Worm (Caenorhabditis elegans) whole organism, L4 larva: Measurements from ENCODE around the gene R08C7.11.

Source experiments
- F10B5.3 ChIP-seq: sonication (generic microtip); optimal IDR thresholded peaks from 2 replicates; lab custom pipeline; 2016; ENCODE audit warnings: mild to moderate bottlenecking, missing genetic modification characterization, missing compliant biosample characterization
- F37D6.2 ChIP-seq: sonication (generic microtip); optimal IDR thresholded peaks from 2 replicates; lab custom pipeline; 2016; ENCODE audit warnings: mild to moderate bottlenecking, missing genetic modification characterization, missing compliant biosample characterization
- F44E2.7 ChIP-seq: fragments of 200-800 bp; sonication (Bioruptor generic); IDR thresholded peaks from 2 replicates; pipeline ENCODE4 v2.1.2; 2022; ENCODE audit warnings: missing genetic modification characterization, missing compliant biosample characterization
- T20F7.1 ChIP-seq: fragments of 200-800 bp; sonication (Bioruptor generic); optimal IDR thresholded peaks from 2 replicates; lab custom pipeline; 2018; ENCODE audit warnings: mild to moderate bottlenecking, missing genetic modification characterization, missing compliant biosample characterization
- Y105C5A.15 ChIP-seq: fragments of 200-800 bp; sonication (Bioruptor generic); IDR thresholded peaks from 2 replicates; pipeline ENCODE4 v1.3.6; 2022; ENCODE audit warnings: missing genetic modification characterization, missing compliant biosample characterization
- Y5F2A.4 ChIP-seq: fragments of 200-800 bp; sonication (Bioruptor generic); optimal IDR thresholded peaks from 2 replicates; lab custom pipeline; 2018; ENCODE audit warnings: mild to moderate bottlenecking, missing genetic modification characterization, missing compliant biosample characterization
- ZK337.2 ChIP-seq: fragments of 200-800 bp; sonication (Bioruptor generic); IDR thresholded peaks from 2 replicates; pipeline ENCODE4 v1.3.6; 2022; ENCODE audit warnings: missing genetic modification reagents, missing genetic modification characterization, missing compliant biosample characterization
- ZK546.5 ChIP-seq, 2 experiments: sonication (generic microtip); optimal IDR thresholded peaks; 2 replicates each; lab custom pipeline; 2017; ENCODE audit warnings: missing biosample characterization in 2 of 2, missing genetic modification characterization in 2 of 2
- ama-1 ChIP-seq: fragments of 150-350 bp; optimal IDR thresholded peaks from 2 replicates; lab custom pipeline; 2014; ENCODE audit warnings: inconsistent platforms, mixed read lengths
- attf-4 ChIP-seq: sonication (generic microtip); optimal IDR thresholded peaks from 3 replicates; lab custom pipeline; 2017; ENCODE audit warnings: missing biosample characterization, missing genetic modification characterization
- ceh-28 ChIP-seq: fragments of 150-350 bp; optimal IDR thresholded peaks from 2 replicates; lab custom pipeline; 2014; ENCODE audit warnings: missing biosample characterization, missing genetic modification reagents, missing genetic modification characterization
- ceh-62 ChIP-seq: sonication (generic microtip); optimal IDR thresholded peaks from 2 replicates; lab custom pipeline; 2017; ENCODE audit warnings: missing biosample characterization, missing genetic modification characterization
- cey-2 ChIP-seq: sonication (generic microtip); optimal IDR thresholded peaks from 3 replicates; lab custom pipeline; 2017; ENCODE audit warnings: missing genetic modification characterization, mild to moderate bottlenecking, missing compliant biosample characterization, antibody characterized with exemption, borderline replicate concordance; ENCODE audit not compliant: insufficient read depth
- ctbp-1 ChIP-seq: fragments of 200-800 bp; sonication (Bioruptor generic); IDR thresholded peaks from 2 replicates; pipeline ENCODE4 v1.3.6; 2022; ENCODE audit warnings: missing genetic modification reagents, missing genetic modification characterization, missing compliant biosample characterization
- daf-12 ChIP-seq: fragments of 150-350 bp; optimal IDR thresholded peaks from 2 replicates; lab custom pipeline; 2014; ENCODE audit warnings: missing biosample characterization, missing genetic modification reagents, missing genetic modification characterization
- dmd-6 ChIP-seq: fragments of 200-800 bp; sonication (Bioruptor generic); IDR thresholded peaks from 2 replicates; pipeline ENCODE4 v1.3.6; 2022; ENCODE audit warnings: missing genetic modification reagents, missing genetic modification characterization, missing compliant biosample characterization
- dve-1 ChIP-seq: sonication (generic microtip); optimal IDR thresholded peaks from 2 replicates; lab custom pipeline; 2017; ENCODE audit warnings: antibody characterized with exemption, mild to moderate bottlenecking, missing genetic modification characterization, missing compliant biosample characterization; ENCODE audit not compliant: insufficient read depth
- gei-8 ChIP-seq: fragments of 200-800 bp; sonication (Bioruptor generic); optimal IDR thresholded peaks from 2 replicates; lab custom pipeline; 2018; ENCODE audit warnings: mild to moderate bottlenecking, missing genetic modification characterization, missing compliant biosample characterization
- hlh-11 ChIP-seq: fragments of 200-800 bp; sonication (Bioruptor generic); optimal IDR thresholded peaks from 2 replicates; lab custom pipeline; 2018; ENCODE audit warnings: mild to moderate bottlenecking, missing genetic modification characterization, missing compliant biosample characterization
- hlh-30 ChIP-seq: sonication (generic microtip); optimal IDR thresholded peaks from 2 replicates; lab custom pipeline; 2017; ENCODE audit warnings: antibody characterized with exemption, mild to moderate bottlenecking, missing genetic modification characterization, missing compliant biosample characterization; ENCODE audit not compliant: insufficient read depth
- hmg-1.1 ChIP-seq: fragments of 200-800 bp; sonication (Bioruptor generic); IDR thresholded peaks from 2 replicates; pipeline ENCODE4 v1.3.6; 2022; ENCODE audit warnings: missing genetic modification reagents, missing genetic modification characterization, missing compliant biosample characterization
- jun-1 ChIP-seq: fragments of 150-350 bp; optimal IDR thresholded peaks from 2 replicates; lab custom pipeline; 2014; ENCODE audit warnings: missing biosample characterization, missing genetic modification reagents, missing genetic modification characterization
- lim-7 ChIP-seq: fragments of 200-800 bp; sonication (Bioruptor generic); IDR thresholded peaks from 2 replicates; pipeline ENCODE4 v1.3.6; 2022; ENCODE audit warnings: missing genetic modification characterization, missing compliant biosample characterization
- lin-1 ChIP-seq: fragments of 200-800 bp; sonication (Bioruptor generic); IDR thresholded peaks from 2 replicates; pipeline ENCODE4 v1.3.6; 2022; ENCODE audit warnings: missing genetic modification reagents, missing genetic modification characterization, missing compliant biosample characterization
- lsy-2 ChIP-seq, 2 experiments: fragments of 150-350 bp in 1 of 2; sonication (generic microtip) in 1 of 2; optimal IDR thresholded peaks; 2 replicates each; lab custom pipeline; 2014 to 2017; ENCODE audit warnings: missing biosample characterization in 2 of 2, missing genetic modification characterization in 2 of 2
- mes-2 ChIP-seq: sonication (generic microtip); optimal IDR thresholded peaks from 2 replicates; lab custom pipeline; 2016; ENCODE audit warnings: missing genotype, mild to moderate bottlenecking, missing genetic modification characterization, missing compliant biosample characterization; ENCODE audit not compliant: poor library complexity, severe bottlenecking
- mxl-3 ChIP-seq: fragments of 200-800 bp; sonication (Bioruptor generic); optimal IDR thresholded peaks from 2 replicates; lab custom pipeline; 2018; ENCODE audit warnings: mild to moderate bottlenecking, missing genetic modification characterization, missing compliant biosample characterization
- nhr-102 ChIP-seq: sonication (generic microtip); optimal IDR thresholded peaks from 2 replicates; lab custom pipeline; 2016; ENCODE audit warnings: mild to moderate bottlenecking, missing genetic modification characterization, moderate library complexity, missing compliant biosample characterization
- nhr-237 ChIP-seq: sonication (generic microtip); optimal IDR thresholded peaks from 2 replicates; lab custom pipeline; 2017; ENCODE audit warnings: missing biosample characterization, missing genetic modification characterization
- nhr-25 ChIP-seq: sonication (generic microtip); optimal IDR thresholded peaks from 2 replicates; lab custom pipeline; 2017; ENCODE audit warnings: missing genetic modification characterization, mild to moderate bottlenecking, missing compliant biosample characterization, antibody characterized with exemption, moderate library complexity, borderline replicate concordance; ENCODE audit not compliant: insufficient read depth
- nhr-28 ChIP-seq: fragments of 150-350 bp; optimal IDR thresholded peaks from 2 replicates; lab custom pipeline; 2014; ENCODE audit warnings: missing biosample characterization, missing genetic modification characterization
- nhr-42 ChIP-seq: fragments of 200-800 bp; sonication (Bioruptor generic); IDR thresholded peaks from 2 replicates; pipeline ENCODE4 v1.3.6; 2022; ENCODE audit warnings: missing genetic modification characterization, missing compliant biosample characterization
- nhr-48 ChIP-seq: sonication (generic microtip); optimal IDR thresholded peaks from 2 replicates; lab custom pipeline; 2016; ENCODE audit warnings: mild to moderate bottlenecking, missing genetic modification characterization, missing compliant biosample characterization
- pha-4 ChIP-seq, 2 experiments: fragments of 150-350 bp in 1 of 2; fragments of 200-800 bp in 1 of 2; sonication (Bioruptor generic) in 1 of 2; IDR thresholded peaks in 1 of 2; optimal IDR thresholded peaks in 1 of 2; 2 replicates each; pipeline versions ENCODE4 v1.3.6 to Lab custom; 2014 to 2022; ENCODE audit warnings: missing genetic modification characterization in 2 of 2, missing genetic modification reagents in 2 of 2, missing biosample characterization in 1 of 2, missing compliant biosample characterization in 1 of 2
- php-3 ChIP-seq: fragments of 200-800 bp; sonication (Bioruptor generic); IDR thresholded peaks from 2 replicates; pipeline ENCODE4 v1.3.6; 2022; ENCODE audit warnings: missing genetic modification reagents, missing genetic modification characterization, missing compliant biosample characterization
- pqm-1 ChIP-seq: sonication (generic microtip); optimal IDR thresholded peaks from 2 replicates; lab custom pipeline; 2017; ENCODE audit warnings: missing biosample characterization, missing genetic modification characterization
- saeg-2 ChIP-seq: fragments of 200-800 bp; sonication (Bioruptor generic); IDR thresholded peaks from 2 replicates; pipeline ENCODE4 v1.3.6; 2022; ENCODE audit warnings: missing genetic modification reagents, missing genetic modification characterization, missing compliant biosample characterization
- sdz-12 ChIP-seq: fragments of 200-800 bp; sonication (Bioruptor generic); optimal IDR thresholded peaks from 2 replicates; lab custom pipeline; 2018; ENCODE audit warnings: mild to moderate bottlenecking, missing genetic modification characterization, missing compliant biosample characterization
- set-16 ChIP-seq: fragments of 200-800 bp; sonication (Bioruptor generic); IDR thresholded peaks from 2 replicates; pipeline ENCODE4 v1.3.6; 2022; ENCODE audit warnings: missing genetic modification reagents, missing genetic modification characterization, missing compliant biosample characterization
- snpc-4 ChIP-seq: fragments of 150-350 bp; optimal IDR thresholded peaks from 2 replicates; lab custom pipeline; 2014; ENCODE audit warnings: missing biosample characterization, missing genetic modification characterization
- spr-1 ChIP-seq: sonication (generic microtip); optimal IDR thresholded peaks from 2 replicates; lab custom pipeline; 2016; ENCODE audit warnings: mild to moderate bottlenecking, missing genetic modification characterization, missing compliant biosample characterization
- spr-3 ChIP-seq: fragments of 200-800 bp; sonication (Bioruptor generic); optimal IDR thresholded peaks from 2 replicates; lab custom pipeline; 2018; ENCODE audit warnings: mild to moderate bottlenecking, missing genetic modification characterization, missing compliant biosample characterization
- unc-130 ChIP-seq: sonication (generic microtip); optimal IDR thresholded peaks from 2 replicates; lab custom pipeline; 2016; ENCODE audit warnings: missing genetic modification reagents, missing genetic modification characterization, missing compliant biosample characterization
- unc-62 ChIP-seq, 3 experiments: fragments of 150-350 bp in 1 of 3; sonication (generic microtip); optimal IDR thresholded peaks in 2 of 3; peaks in 1 of 3; 1 replicate in 1 of 3; 2 replicates in 2 of 3; lab custom pipeline; 2014 to 2017; ENCODE audit warnings: missing biosample characterization in 3 of 3, missing genetic modification characterization in 3 of 3, missing genetic modification reagents in 3 of 3, missing genotype in 1 of 3
- vab-7 ChIP-seq: fragments of 200-800 bp; sonication (Bioruptor generic); IDR thresholded peaks from 2 replicates; pipeline ENCODE4 v1.3.6; 2022; ENCODE audit warnings: missing genetic modification reagents, missing genetic modification characterization, missing compliant biosample characterization
- zip-2 ChIP-seq: fragments of 150-350 bp; optimal IDR thresholded peaks from 2 replicates; lab custom pipeline; 2014; ENCODE audit warnings: missing biosample characterization, missing genetic modification characterization

R08C7.11 gene

DNA sequence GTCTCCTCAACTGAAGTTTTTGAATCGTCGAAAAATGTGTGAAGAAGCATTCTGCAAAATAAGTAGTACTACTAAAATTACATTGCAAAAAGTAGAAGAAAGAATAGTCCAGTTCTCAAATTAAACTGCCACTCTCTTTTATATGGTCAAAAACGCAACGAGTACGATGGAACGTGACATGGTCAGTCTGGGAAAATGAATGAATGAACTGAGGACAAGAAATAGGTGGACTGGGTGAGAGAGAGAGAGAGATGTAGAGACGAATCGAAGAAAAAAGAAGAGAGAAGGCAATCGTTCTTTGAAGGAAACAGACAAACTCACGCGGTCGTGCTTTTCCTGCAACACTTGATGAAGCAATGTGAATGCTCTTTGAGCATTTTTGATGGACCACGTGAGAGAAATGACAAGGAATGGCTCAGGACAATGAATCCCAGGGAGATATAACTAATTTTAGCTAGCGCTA, 22.3 kb upstream of the R08C7.11 start, which contains the start of gene M01H9.3 (continued):
- TF ChIP-seq daf-12 (tag; lab: Kevin White, UChicago) (no peak), unc-130 (GFP tag; lab: Kevin White, UChicago) (no peak), mes-2 (tag; lab: Kevin White, UChicago) (peak; percentile 42), ZK337.2 (GFP tag; lab: Robert Waterston, UW) (no peak), attf-4 (no peak), nhr-42 (no peak), ceh-62 (tag; lab: Kevin White, UChicago) (no peak), F44E2.7 (GFP tag; lab: Robert Waterston, UW) (no peak), Y5F2A.4 (GFP tag; lab: Kevin White, UChicago) (no peak), nhr-48 (tag; lab: Kevin White, UChicago) (peak; percentile 66), spr-3 (GFP tag; lab: Kevin White, UChicago) (no peak), set-16 (GFP tag; lab: Robert Waterston, UW) (no peak), ZK546.5 (tag; optimal IDR thresholded peaks at IDR 0.05; lab: Kevin White, UChicago) (no peak), ceh-28 (tag; lab: Kevin White, UChicago) (no peak), F10B5.3 (no peak), nhr-28 (tag; lab: Kevin White, UChicago) (peak; percentile 74), hlh-11 (tag; lab: Kevin White, UChicago) (peak; percentile 87), saeg-2 (no peak), ctbp-1 (no peak), dmd-6 (GFP tag; lab: Robert Waterston, UW) (peak; percentile 87), lim-7 (GFP tag; lab: Robert Waterston, UW) (no peak), nhr-25 (tag; lab: Kevin White, UChicago) (peak; percentile 44)

DNA sequence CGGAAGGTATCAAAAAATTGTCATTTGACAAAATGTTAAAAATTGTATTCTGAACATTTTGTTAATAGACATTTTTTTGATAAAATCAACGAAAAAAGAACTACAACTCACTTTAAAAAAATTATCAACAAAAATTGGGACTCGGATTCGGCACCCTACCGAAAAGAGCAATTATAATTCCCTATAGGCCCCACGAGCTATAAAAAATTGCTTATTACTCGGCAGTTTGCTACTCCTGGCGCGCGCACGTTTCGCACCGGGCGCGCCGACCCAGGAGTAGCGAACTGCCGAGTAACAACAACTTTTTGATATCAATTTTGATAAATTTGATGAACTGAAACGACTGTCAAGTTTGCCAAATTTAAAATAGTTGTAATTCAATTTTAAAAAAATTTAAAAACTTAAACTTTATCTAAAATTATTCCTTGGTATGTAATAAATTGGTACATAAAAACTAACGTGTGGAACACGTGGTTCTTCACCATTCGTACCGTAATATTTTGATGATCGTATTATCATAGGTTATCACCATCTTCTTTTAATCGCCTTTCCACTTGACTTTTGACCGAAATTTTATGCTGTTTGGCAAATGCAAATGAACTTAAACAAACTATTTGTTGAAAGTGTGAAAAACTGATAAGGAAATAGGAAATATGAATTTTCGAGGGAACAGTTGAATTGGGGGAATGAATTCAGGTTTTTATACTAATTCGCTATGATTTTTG, 20.8 kb upstream of the R08C7.11 start:
- TF ChIP-seq lim-7 (GFP tag; lab: Robert Waterston, UW) (no peak), nhr-102 (tag; lab: Kevin White, UChicago) (no peak), saeg-2 (0 out of 2 replicates have a peak, but pooled peaks have one; percentile 6), F37D6.2 (tag; lab: Kevin White, UChicago) (no peak), ctbp-1 (no peak), pqm-1 (tag; lab: Kevin White, UChicago) (peak; percentile 24), spr-1 (no peak), gei-8 (GFP tag; lab: Kevin White, UChicago) (no peak), unc-62 (GFP tag; optimal IDR thresholded peaks at IDR 0.05 in 1 of 2; lab: Kevin White, UChicago) (no peak), unc-62 (tag; optimal IDR thresholded peaks at IDR 0.05; lab: Kevin White, UChicago) (no peak), ama-1 (peak; percentile 34), T20F7.1 (GFP tag; lab: Kevin White, UChicago) (no peak), hlh-30 (tag; lab: Kevin White, UChicago) (peak; percentile 47), lsy-2 (tag; optimal IDR thresholded peaks at IDR 0.05; lab: Kevin White, UChicago) (peak in 1 of 2 experiments; percentile 5), vab-7 (no peak), hmg-1.1 (no peak), cey-2 (no peak), sdz-12 (GFP tag; lab: Kevin White, UChicago) (no peak), nhr-237 (tag; lab: Kevin White, UChicago) (no peak), Y105C5A.15 (no peak), ZK337.2 (GFP tag; lab: Robert Waterston, UW) (no peak; the same call in 1 of the 2 replicates), lin-1 (GFP tag; lab: Robert Waterston, UW) (no peak), mxl-3 (GFP tag; lab: Kevin White, UChicago) (peak; percentile 74), dve-1 (peak; percentile 66), dmd-6 (GFP tag; lab: Robert Waterston, UW) (0 out of 2 replicates have a peak, but pooled peaks have one; percentile 13), php-3 (no peak), zip-2 (tag; lab: Kevin White, UChicago) (no peak), pha-4 (GFP tag; IDR thresholded peaks at IDR 0.05; lab: Robert Waterston, UW) (peak; percentile 22; the same call in 1 of the 2 replicates), pha-4 (tag; optimal IDR thresholded peaks at IDR 0.05; lab: Kevin White, UChicago) (no peak), jun-1 (no peak), snpc-4 (tag; lab: Kevin White, UChicago) (no peak), F10B5.3 (no peak)
